Worm (Caenorhabditis elegans): ENCODE measurements around the gene ggtb-1.

ggtb-1 gene

DNA sequence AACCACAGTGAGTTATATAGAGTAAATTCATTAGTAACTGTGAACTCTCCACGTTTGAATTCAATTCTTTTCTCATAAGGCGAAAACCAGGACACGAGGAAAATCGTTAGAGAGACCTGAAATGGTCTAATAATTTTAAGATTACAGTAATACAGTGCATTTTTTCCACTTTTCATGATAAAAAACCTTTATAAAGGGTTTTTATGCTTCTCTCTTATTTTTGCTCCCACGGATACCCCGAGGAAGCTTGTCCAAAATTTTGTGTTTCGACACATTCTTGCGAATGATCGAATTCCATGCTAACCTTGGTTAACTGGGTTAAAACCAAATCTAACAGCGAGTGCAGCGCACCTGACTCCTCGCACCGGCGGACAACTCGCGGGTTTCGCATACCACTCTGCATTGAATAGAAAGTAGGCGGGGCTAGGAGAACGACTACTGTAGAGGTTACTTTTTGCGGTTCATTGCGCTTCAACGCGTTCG is 6.7 kb downstream of the ggtb-1 start:
- TF ChIP-seq flt-1 (GFP tag; IDR thresholded peaks at IDR 0.05) (no peak; the same call in 1 of the 2 replicates), ama-1 (optimal IDR thresholded peaks at IDR 0.05) (peak; percentile 76)

DNA sequence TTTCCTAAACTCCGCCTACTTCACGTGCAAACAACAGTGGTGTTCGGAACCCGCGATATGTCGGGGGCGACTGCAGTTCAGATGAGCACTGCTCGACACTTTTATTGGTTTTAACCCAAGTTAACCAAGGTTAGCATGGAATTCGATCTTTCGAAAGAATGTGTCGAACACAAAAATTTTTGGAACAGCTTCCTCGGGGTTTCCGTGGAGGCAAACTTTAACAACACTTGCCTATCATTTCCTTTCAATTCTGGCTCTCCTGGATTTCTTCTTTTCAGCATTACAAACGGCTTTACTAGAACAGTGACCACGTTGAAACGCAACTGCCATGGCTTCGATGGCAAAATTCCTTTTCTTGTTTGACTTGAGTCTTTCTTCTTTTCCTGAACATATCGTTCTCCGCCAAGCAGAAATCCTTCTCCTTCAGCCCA is 7.7 kb downstream of the ggtb-1 start:
- TF ChIP-seq ama-1 (optimal IDR thresholded peaks at IDR 0.05) (peak; percentile 94), flt-1 (GFP tag; IDR thresholded peaks at IDR 0.05) (no peak), hmg-4 (GFP tag; optimal IDR thresholded peaks at IDR 0.05) (peak; percentile 8)

DNA sequence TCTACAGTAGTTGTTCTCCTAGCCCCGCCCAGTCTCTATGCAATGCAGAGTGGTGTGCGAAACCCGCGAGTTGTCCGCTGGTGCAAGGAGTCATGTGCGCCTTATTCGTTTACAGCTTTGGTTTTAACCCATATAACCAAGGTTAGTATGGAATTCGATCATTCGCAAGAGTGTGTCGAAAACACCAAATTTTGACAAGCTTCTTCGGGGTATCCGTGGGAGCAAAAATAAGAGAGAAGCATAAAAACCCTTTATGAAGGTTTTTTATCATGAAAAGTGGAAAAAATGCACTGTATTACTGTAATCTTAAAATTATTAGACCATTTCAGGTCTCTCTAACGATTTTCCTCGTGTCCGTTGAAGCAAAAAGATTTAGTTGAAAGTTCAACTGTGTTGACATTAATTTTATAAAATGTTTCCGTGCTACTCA is 8.6 kb downstream of the ggtb-1 start:
- no peak for TF ChIP-seq tbx-11 (GFP tag; IDR thresholded peaks at IDR 0.05)
- no peak for TF ChIP-seq tra-4 (tag; optimal IDR thresholded peaks at IDR 0.05)
- TF ChIP-seq ceh-13 (GFP tag; optimal IDR thresholded peaks at IDR 0.05): no peak
- TF ChIP-seq hmbx-1 (tag; optimal IDR thresholded peaks at IDR 0.05): no peak
- TF ChIP-seq scrt-1 (GFP tag; IDR thresholded peaks at IDR 0.05): no peak
- TF ChIP-seq ama-1 (optimal IDR thresholded peaks at IDR 0.05): peak; percentile 90
- peak; percentile 53; the same call in 1 of the 2 replicates for TF ChIP-seq pes-1 (GFP tag; IDR thresholded peaks at IDR 0.05)
- TF ChIP-seq ets-7 (tag; optimal IDR thresholded peaks at IDR 0.05): no peak
- no peak for TF ChIP-seq ceh-36 (tag; optimal IDR thresholded peaks at IDR 0.05)
- TF ChIP-seq B0310.2 (tag; optimal IDR thresholded peaks at IDR 0.05): no peak

DNA sequence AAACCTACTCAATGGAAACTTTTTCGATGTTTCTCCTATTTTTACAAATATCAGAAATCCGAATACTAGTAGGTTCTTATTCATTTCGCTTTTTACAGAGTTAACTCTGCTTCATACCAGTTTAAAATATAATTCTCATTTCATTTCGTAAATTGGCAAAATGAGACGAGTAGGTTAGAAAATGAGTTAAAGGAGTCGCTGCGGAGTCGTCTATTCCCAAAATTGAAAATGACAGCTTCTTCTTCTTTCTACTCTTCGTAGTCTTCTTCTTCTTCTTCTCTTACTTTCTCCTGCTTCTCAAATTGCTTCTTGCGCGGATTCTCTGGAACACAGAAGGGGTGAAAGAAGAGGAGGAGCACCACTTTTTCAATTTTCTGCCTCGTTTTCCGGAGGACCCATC is 11.2 kb downstream of the ggtb-1 start, which contains the start of gene glr-2:
TSS of gene glr-2 (minus strand) at position 211 of the 400 bp plus-strand sequence.
- TF ChIP-seq sea-1 (GFP tag; conservative IDR thresholded peaks at IDR 0.05): no peak

DNA sequence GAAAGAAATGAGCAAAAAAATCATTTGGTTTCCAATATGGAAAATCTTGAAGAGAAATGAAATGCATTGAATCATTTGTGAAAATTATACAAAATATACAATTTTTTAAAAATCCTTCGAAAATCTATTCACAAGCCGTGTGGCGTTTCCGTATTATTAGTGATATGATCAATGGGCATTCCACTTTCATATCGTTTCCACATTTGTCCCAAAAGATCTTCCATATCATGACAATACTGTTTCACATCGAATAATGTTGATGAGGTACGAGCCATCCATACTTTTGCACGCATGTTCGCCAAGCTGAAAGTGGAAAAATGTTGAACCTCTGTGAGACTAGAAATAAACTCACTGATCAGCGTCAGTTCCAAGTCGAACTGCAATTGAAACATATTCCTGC is 12.8 kb downstream of the ggtb-1 start:
- TF ChIP-seq scrt-1 (GFP tag; IDR thresholded peaks at IDR 0.05) (no peak), ceh-13 (GFP tag; optimal IDR thresholded peaks at IDR 0.05) (no peak), ets-7 (tag; optimal IDR thresholded peaks at IDR 0.05) (no peak)

DNA sequence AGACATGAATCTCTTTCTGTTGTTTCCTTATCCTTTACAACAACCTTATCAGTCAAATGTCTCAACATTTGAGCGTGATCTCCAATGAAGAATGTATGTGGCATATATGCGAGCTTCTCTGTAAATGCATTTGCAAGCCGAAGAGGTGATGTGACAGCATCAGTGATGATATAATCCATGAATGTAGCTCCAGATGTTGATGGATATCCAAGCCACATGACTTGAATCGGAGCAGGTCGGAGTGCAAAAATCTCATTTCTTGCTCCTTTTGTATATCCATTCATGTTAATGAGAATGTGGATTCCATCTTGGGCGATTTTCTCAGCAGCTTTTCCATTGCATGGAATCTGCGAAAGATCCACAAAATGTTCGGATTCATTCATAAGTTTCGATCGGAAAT is 14.6 kb downstream of the ggtb-1 start:
- no peak for TF ChIP-seq ama-1 (optimal IDR thresholded peaks at IDR 0.05)
- TF ChIP-seq pes-1 (GFP tag; IDR thresholded peaks at IDR 0.05): no peak
- no peak for TF ChIP-seq ets-7 (tag; optimal IDR thresholded peaks at IDR 0.05)
- TF ChIP-seq aly-1 (tag; optimal IDR thresholded peaks at IDR 0.05): no peak
- no peak for TF ChIP-seq ceh-13 (GFP tag; optimal IDR thresholded peaks at IDR 0.05)
- no peak for TF ChIP-seq hmbx-1 (tag; optimal IDR thresholded peaks at IDR 0.05)
- no peak for TF ChIP-seq tbx-37 (GFP tag; conservative IDR thresholded peaks at IDR 0.05)
- no peak for TF ChIP-seq F13C5.2 (tag; optimal IDR thresholded peaks at IDR 0.05)
- TF ChIP-seq scrt-1 (GFP tag; IDR thresholded peaks at IDR 0.05): no peak
- TF ChIP-seq tra-4 (tag; optimal IDR thresholded peaks at IDR 0.05): no peak
- no peak for TF ChIP-seq flt-1 (GFP tag; IDR thresholded peaks at IDR 0.05)
- TF ChIP-seq tbx-11 (GFP tag; IDR thresholded peaks at IDR 0.05): no peak
- no peak for TF ChIP-seq sea-1 (GFP tag; conservative IDR thresholded peaks at IDR 0.05)
- TF ChIP-seq hnd-1 (tag; optimal IDR thresholded peaks at IDR 0.05): no peak
- no peak for TF ChIP-seq ceh-36 (tag; optimal IDR thresholded peaks at IDR 0.05)
- TF ChIP-seq B0310.2 (tag; optimal IDR thresholded peaks at IDR 0.05): no peak
- no peak for TF ChIP-seq hmg-4 (GFP tag; optimal IDR thresholded peaks at IDR 0.05)

DNA sequence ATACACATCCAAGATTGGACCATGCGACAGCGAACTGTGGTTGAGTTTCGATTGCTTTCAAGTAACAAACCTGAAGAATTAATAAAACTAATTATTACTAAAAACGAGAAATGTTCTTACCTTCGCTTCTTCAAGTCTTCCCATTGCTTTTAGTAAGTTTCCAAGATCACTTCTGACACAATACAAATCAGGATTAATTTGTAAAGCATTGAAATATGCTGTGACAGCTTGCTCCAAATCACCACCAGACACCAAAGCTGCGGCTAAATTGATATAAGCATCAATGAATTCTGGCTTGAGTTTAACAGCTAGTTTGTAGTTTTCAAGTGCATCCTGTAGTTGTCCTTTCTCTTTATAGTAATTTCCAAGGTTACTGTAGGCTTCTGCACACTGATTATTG is 16.6 kb downstream of the ggtb-1 start:
- TF ChIP-seq ceh-13 (GFP tag; optimal IDR thresholded peaks at IDR 0.05): no peak
- TF ChIP-seq F13C5.2 (tag; optimal IDR thresholded peaks at IDR 0.05): no peak
- TF ChIP-seq tbx-37 (GFP tag; conservative IDR thresholded peaks at IDR 0.05): no peak
- TF ChIP-seq pes-1 (GFP tag; IDR thresholded peaks at IDR 0.05): no peak
- TF ChIP-seq tbx-11 (GFP tag; IDR thresholded peaks at IDR 0.05): no peak
- TF ChIP-seq flt-1 (GFP tag; IDR thresholded peaks at IDR 0.05): no peak
- no peak for TF ChIP-seq hmg-4 (GFP tag; optimal IDR thresholded peaks at IDR 0.05)
- no peak for TF ChIP-seq hnd-1 (tag; optimal IDR thresholded peaks at IDR 0.05)
- no peak for TF ChIP-seq ama-1 (optimal IDR thresholded peaks at IDR 0.05)
- no peak for TF ChIP-seq scrt-1 (GFP tag; IDR thresholded peaks at IDR 0.05)
- TF ChIP-seq ceh-36 (tag; optimal IDR thresholded peaks at IDR 0.05): no peak
- no peak for TF ChIP-seq tra-4 (tag; optimal IDR thresholded peaks at IDR 0.05)
- no peak for TF ChIP-seq ets-7 (tag; optimal IDR thresholded peaks at IDR 0.05)
- TF ChIP-seq sea-1 (GFP tag; conservative IDR thresholded peaks at IDR 0.05): no peak

DNA sequence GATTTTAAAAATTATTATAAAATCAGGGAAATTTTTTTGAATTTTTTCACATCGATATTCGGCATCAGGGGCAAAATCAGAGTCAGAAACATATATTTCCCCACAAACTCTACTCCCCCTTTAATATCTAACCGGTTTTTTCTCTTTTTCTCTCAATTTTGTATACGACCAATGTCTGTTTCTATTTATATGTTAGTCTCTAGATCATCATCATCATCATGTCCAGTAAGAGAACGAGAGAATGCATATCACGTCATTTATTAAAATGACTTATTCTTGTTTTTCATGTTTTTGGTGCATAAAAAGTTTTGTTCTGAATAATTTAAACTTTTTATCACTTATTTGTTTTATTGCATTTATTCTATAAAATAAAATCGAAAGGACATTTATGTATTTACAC is 19.0 kb downstream of the ggtb-1 start:
- TF ChIP-seq ets-7 (tag; optimal IDR thresholded peaks at IDR 0.05): no peak
- TF ChIP-seq flt-1 (GFP tag; IDR thresholded peaks at IDR 0.05): no peak
- TF ChIP-seq ceh-13 (GFP tag; optimal IDR thresholded peaks at IDR 0.05): no peak

DNA sequence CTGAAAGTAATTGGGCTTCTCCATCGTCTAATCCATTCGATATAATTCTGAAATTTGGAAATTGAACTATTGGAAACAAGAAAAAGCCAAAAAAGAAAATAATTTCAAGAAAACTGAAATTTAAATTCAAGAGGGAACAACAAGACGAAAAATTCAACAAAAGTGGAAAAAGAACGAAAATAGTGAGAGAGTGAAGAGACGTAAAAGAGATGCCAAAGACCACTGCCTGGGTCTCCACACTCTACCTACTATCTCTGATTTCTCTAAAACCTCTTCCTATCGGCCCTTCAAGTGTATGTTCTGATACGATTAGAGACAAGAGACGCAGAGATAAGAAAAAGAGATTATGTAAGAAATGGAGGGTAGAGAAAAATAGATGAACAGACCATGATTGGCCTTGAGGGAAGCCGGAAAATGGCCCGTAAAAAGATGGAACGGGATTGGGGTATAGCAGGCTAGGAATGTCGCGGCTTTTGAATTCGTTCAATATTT is 20.2 kb downstream of the ggtb-1 start, which contains the start of gene ogt-1:
TSS of gene ogt-1 (minus strand) at position 51 of the 492 bp plus-strand sequence.
- TF ChIP-seq F13C5.2 (tag; optimal IDR thresholded peaks at IDR 0.05) (peak; percentile 32), tbx-11 (GFP tag; IDR thresholded peaks at IDR 0.05) (no peak), hmg-4 (GFP tag; optimal IDR thresholded peaks at IDR 0.05) (peak; percentile 25)

Data from whole organism, early embryonic.